Fruit fly (Drosophila melanogaster): ENCODE results near the gene CG7542.

The CG7542 gene

DNA sequence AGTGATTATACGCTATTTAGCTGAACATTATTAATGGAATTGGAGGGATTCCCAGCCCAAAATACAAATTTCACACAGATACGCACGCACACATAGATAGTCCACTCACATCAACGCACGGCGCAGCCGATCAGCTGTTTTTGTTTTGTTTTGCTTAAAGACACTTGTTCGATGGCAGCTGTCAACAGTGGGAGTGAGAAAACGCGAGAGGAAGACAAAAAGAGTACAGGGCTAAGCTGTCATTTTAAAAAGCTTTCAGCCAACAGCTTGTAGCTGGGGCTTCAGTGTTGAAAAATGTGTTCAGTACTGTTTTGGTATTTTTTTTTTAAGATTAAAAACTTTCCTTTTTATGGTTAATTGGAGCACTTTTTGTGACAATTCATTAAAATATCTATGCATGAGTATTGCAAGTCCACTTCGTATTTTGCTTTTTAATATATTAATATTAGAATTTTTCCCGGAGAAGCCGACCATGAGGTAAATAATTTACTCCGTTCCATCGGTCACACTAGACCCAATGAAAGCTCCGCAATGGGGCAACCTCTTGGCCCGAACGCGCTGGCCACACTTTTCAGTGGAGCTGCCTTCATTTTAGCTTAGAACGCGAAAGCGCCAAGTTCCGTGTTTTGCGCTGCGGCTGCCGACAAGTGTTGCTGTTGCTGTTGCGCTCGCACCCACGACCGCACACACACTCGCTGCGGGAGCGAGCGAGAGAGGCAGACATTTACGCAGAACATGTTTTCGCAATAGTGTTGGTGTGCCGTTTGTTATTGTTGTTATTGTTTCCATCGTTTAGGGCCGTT lies 16.5 kb upstream of the CG7542 start (continued):
- peak; percentile 23 to 47 for TF ChIP-seq Pdp1 (GFP tag; optimal IDR thresholded peaks at IDR 0.05)
- TF ChIP-seq B-H1 (GFP tag; IDR thresholded peaks at IDR 0.05), result no peak
- TF ChIP-seq CG4820 (GFP tag; optimal IDR thresholded peaks at IDR 0.05), result peak; percentile 22
- no peak for TF ChIP-seq GATAe (GFP tag; conservative IDR thresholded peaks at IDR 0.05)
- no peak for TF ChIP-seq Mes4 (GFP tag; optimal IDR thresholded peaks at IDR 0.05)
- TF ChIP-seq zen (tag; optimal IDR thresholded peaks at IDR 0.05), result no peak
- no peak for TF ChIP-seq Gsc (GFP tag; IDR thresholded peaks at IDR 0.05)
- no peak for TF ChIP-seq dati (GFP tag; IDR thresholded peaks at IDR 0.05)
- TF ChIP-seq CG13775 (GFP tag; optimal IDR thresholded peaks at IDR 0.05), result peak; percentile 55
- no peak; the same call in 2 of the 3 replicates for TF ChIP-seq zen2 (GFP tag; IDR thresholded peaks at IDR 0.05; ENCODE audit: partially characterized antibody)
- TF ChIP-seq BEAF-32 (GFP tag; optimal IDR thresholded peaks at IDR 0.05), result peak; percentile 31
- no peak for TF ChIP-seq cad (GFP tag; optimal IDR thresholded peaks at IDR 0.05)
- TF ChIP-seq HLH4C (GFP tag; IDR thresholded peaks at IDR 0.05; ENCODE audit: partially characterized antibody), result no peak
- peak; percentile 30 for TF ChIP-seq CG17829 (tag; optimal IDR thresholded peaks at IDR 0.05)
- TF ChIP-seq tup (GFP tag; optimal IDR thresholded peaks at IDR 0.05), result peak; percentile 12
- TF ChIP-seq CG6254 (GFP tag; optimal IDR thresholded peaks at IDR 0.05), result no peak
- peak; percentile 45 for TF ChIP-seq hbn (GFP tag; IDR thresholded peaks at IDR 0.05; ENCODE audit: partially characterized antibody)
- peak; percentile 14; the same call in 1 of the 2 replicates for TF ChIP-seq CG32767 (GFP tag; IDR thresholded peaks at IDR 0.05)
- peak; percentile 79 for TF ChIP-seq Hmr (GFP tag; optimal IDR thresholded peaks at IDR 0.05)
- TF ChIP-seq D19A (tag; optimal IDR thresholded peaks at IDR 0.05), result no peak
- no peak for TF ChIP-seq CG8089 (GFP tag; optimal IDR thresholded peaks at IDR 0.05)
- TF ChIP-seq trh (GFP tag; optimal IDR thresholded peaks at IDR 0.05), result peak; percentile 48
- TF ChIP-seq CG7556 (GFP tag; optimal IDR thresholded peaks at IDR 0.05), result peak; percentile 42
- TF ChIP-seq slbo (GFP tag; IDR thresholded peaks at IDR 0.05), result peak; percentile 64
- no peak for TF ChIP-seq CG18476 (GFP tag; optimal IDR thresholded peaks at IDR 0.05)
- TF ChIP-seq CG14014 (GFP tag; IDR thresholded peaks at IDR 0.05), result peak; percentile 48; the same call in 1 of the 2 replicates
- TF ChIP-seq sna (GFP tag; IDR thresholded peaks at IDR 0.05; ENCODE audit: partially characterized antibody), result peak; percentile 41
- TF ChIP-seq esg (GFP tag; conservative IDR thresholded peaks at IDR 0.05), result peak; percentile 18; the same call in 1 of the 2 replicates
- peak in 1 of 2 experiments; percentile 64 for TF ChIP-seq Trl (optimal IDR thresholded peaks at IDR 0.05)
- TF ChIP-seq Trl (GFP tag; optimal IDR thresholded peaks at IDR 0.05), result peak; percentile 31
- no peak for TF ChIP-seq onecut (GFP tag; IDR thresholded peaks at IDR 0.05)
- peak; percentile 1 for TF ChIP-seq CG10209 (GFP tag; optimal IDR thresholded peaks at IDR 0.05)
- TF ChIP-seq nau (GFP tag; optimal IDR thresholded peaks at IDR 0.05), result peak; percentile 17
- TF ChIP-seq CG1024 (GFP tag; IDR thresholded peaks at IDR 0.05), result no peak
- TF ChIP-seq hth (optimal IDR thresholded peaks at IDR 0.05), result no peak
- TF ChIP-seq CG8924 (tag; optimal IDR thresholded peaks at IDR 0.05), result peak; percentile 37
- TF ChIP-seq CG4360 (GFP tag; IDR thresholded peaks at IDR 0.05), result peak; percentile 56
- peak; percentile 2 for TF ChIP-seq dm (GFP tag; optimal IDR thresholded peaks at IDR 0.05)
- peak; percentile 58 for TF ChIP-seq lilli (GFP tag; optimal IDR thresholded peaks at IDR 0.05)
- TF ChIP-seq CG10267 (tag; optimal IDR thresholded peaks at IDR 0.05), result peak; percentile 75
- TF ChIP-seq CG17328 (GFP tag; IDR thresholded peaks at IDR 0.05), result no peak
- TF ChIP-seq hkb (optimal IDR thresholded peaks at IDR 0.05), result peak; percentile 51
- TF ChIP-seq hkb (GFP tag; IDR thresholded peaks at IDR 0.05), result 0 out of 2 replicates have a peak, but pooled peaks have one; percentile 33
- peak; percentile 19 for TF ChIP-seq CG1529 (GFP tag; optimal IDR thresholded peaks at IDR 0.05)
- no peak for TF ChIP-seq Side (GFP tag; optimal IDR thresholded peaks at IDR 0.05)
- peak; percentile 40; the same call in 1 of the 2 replicates for TF ChIP-seq inv (GFP tag; IDR thresholded peaks at IDR 0.05; ENCODE audit: partially characterized antibody)
- TF ChIP-seq CG6683 (GFP tag; optimal IDR thresholded peaks at IDR 0.05), result peak; percentile 34
- TF ChIP-seq gem (tag; optimal IDR thresholded peaks at IDR 0.05), result peak; percentile 55
- TF ChIP-seq CG7987 (GFP tag; optimal IDR thresholded peaks at IDR 0.05), result peak; percentile 51

Data from whole organism, embryonic.